Worm (Caenorhabditis elegans) whole organism, mixed stage, embryonic: ENCODE data around the gene msp-77.
"Not testable (repeated sequence)": the region's sequence is repeated elsewhere in the genome, so short reads cannot be mapped to it uniquely, and the experiment has no call there.

Experiments used
- M03D4.4 ChIP-seq: sonication (generic microtip); optimal IDR thresholded peaks from 2 replicates; lab custom pipeline; 2017; ENCODE audit warnings: mild to moderate bottlenecking, missing genetic modification characterization, missing compliant biosample characterization
- bed-3 ChIP-seq: fragments of 200-800 bp; sonication (Bioruptor generic); optimal IDR thresholded peaks from 3 replicates; lab custom pipeline; 2018; ENCODE audit warnings: mild to moderate bottlenecking, missing genetic modification characterization, moderate library complexity, missing compliant biosample characterization
- blmp-1 ChIP-seq: fragments of 150-350 bp; optimal IDR thresholded peaks from 2 replicates; lab custom pipeline; 2014; ENCODE audit warnings: missing biosample characterization, missing genetic modification characterization
- ceh-83 ChIP-seq: fragments of 200-800 bp; sonication (Bioruptor generic); optimal IDR thresholded peaks from 2 replicates; lab custom pipeline; 2018; ENCODE audit warnings: mild to moderate bottlenecking, missing genetic modification characterization, missing compliant biosample characterization
- ces-1 ChIP-seq: fragments of 150-350 bp; optimal IDR thresholded peaks from 2 replicates; lab custom pipeline; 2014; ENCODE audit warnings: missing biosample characterization, missing genetic modification reagents, missing genetic modification characterization
- cnd-1 ChIP-seq: fragments of 200-800 bp; sonication (Bioruptor generic); optimal IDR thresholded peaks from 2 replicates; lab custom pipeline; 2018; ENCODE audit warnings: mild to moderate bottlenecking, missing genetic modification characterization, missing compliant biosample characterization
- elt-1 ChIP-seq: sonication (generic microtip); optimal IDR thresholded peaks from 2 replicates; lab custom pipeline; 2017; ENCODE audit warnings: missing genetic modification characterization, mild to moderate bottlenecking, missing compliant biosample characterization, antibody characterized with exemption, moderate library complexity, borderline replicate concordance; ENCODE audit not compliant: insufficient read depth
- elt-3 ChIP-seq: fragments of 150-350 bp; optimal IDR thresholded peaks from 2 replicates; lab custom pipeline; 2014; ENCODE audit warnings: missing biosample characterization, missing genetic modification characterization
- lin-13 ChIP-seq: fragments of 150-350 bp; optimal IDR thresholded peaks from 2 replicates; lab custom pipeline; 2014; ENCODE audit warnings: missing biosample characterization, missing genetic modification characterization
- lin-32 ChIP-seq: fragments of 200-800 bp; sonication (Bioruptor generic); optimal IDR thresholded peaks from 2 replicates; lab custom pipeline; 2018; ENCODE audit warnings: mild to moderate bottlenecking, missing genetic modification characterization, missing compliant biosample characterization
- lsy-2 ChIP-seq: fragments of 150-350 bp; optimal IDR thresholded peaks from 2 replicates; lab custom pipeline; 2014; ENCODE audit warnings: missing biosample characterization, missing genetic modification characterization
- mab-5 ChIP-seq: fragments of 150-350 bp; optimal IDR thresholded peaks from 2 replicates; lab custom pipeline; 2014; ENCODE audit warnings: missing biosample characterization, missing genetic modification characterization
- mep-1 ChIP-seq: fragments of 150-350 bp; optimal IDR thresholded peaks from 2 replicates; lab custom pipeline; 2017; ENCODE audit warnings: missing biosample characterization, missing genetic modification reagents, missing genetic modification characterization, inconsistent platforms
- mls-2 ChIP-seq: sonication (generic microtip); optimal IDR thresholded peaks from 2 replicates; lab custom pipeline; 2016; ENCODE audit warnings: mild to moderate bottlenecking, missing genetic modification characterization, moderate library complexity, missing compliant biosample characterization
- nhr-12 ChIP-seq: fragments of 150-350 bp; optimal IDR thresholded peaks from 2 replicates; lab custom pipeline; 2014; ENCODE audit warnings: missing biosample characterization, missing genetic modification characterization
- nhr-2 ChIP-seq: fragments of 150-350 bp; optimal IDR thresholded peaks from 2 replicates; lab custom pipeline; 2014; ENCODE audit warnings: missing biosample characterization, missing genetic modification characterization
- nhr-237 ChIP-seq: fragments of 150-350 bp; optimal IDR thresholded peaks from 2 replicates; lab custom pipeline; 2014; ENCODE audit warnings: missing biosample characterization, missing genetic modification characterization
- nhr-28 ChIP-seq: fragments of 150-350 bp; optimal IDR thresholded peaks from 2 replicates; lab custom pipeline; 2014; ENCODE audit warnings: missing biosample characterization, missing genetic modification characterization
- nhr-76 ChIP-seq: sonication (generic microtip); optimal IDR thresholded peaks from 2 replicates; lab custom pipeline; 2017; ENCODE audit warnings: missing biosample characterization, missing genetic modification characterization
- pha-4 ChIP-seq: fragments of 150-350 bp; optimal IDR thresholded peaks from 2 replicates; lab custom pipeline; 2018; ENCODE audit warnings: missing biosample characterization, missing genetic modification reagents, missing genetic modification characterization
- sem-2 ChIP-seq: fragments of 200-800 bp; sonication (Bioruptor generic); optimal IDR thresholded peaks from 2 replicates; lab custom pipeline; 2018; ENCODE audit warnings: mild to moderate bottlenecking, missing genetic modification characterization, missing compliant biosample characterization
- snpc-4 ChIP-seq: fragments of 150-350 bp; optimal IDR thresholded peaks from 2 replicates; lab custom pipeline; 2014; ENCODE audit warnings: missing biosample characterization, missing genetic modification characterization
- sptf-1 ChIP-seq: sonication (generic microtip); optimal IDR thresholded peaks from 2 replicates; lab custom pipeline; 2017; ENCODE audit warnings: mild to moderate bottlenecking, missing genetic modification characterization, moderate library complexity, missing compliant biosample characterization
- unc-120 ChIP-seq: sonication (generic microtip); optimal IDR thresholded peaks from 2 replicates; lab custom pipeline; 2017; ENCODE audit warnings: missing genetic modification characterization, missing compliant biosample characterization; ENCODE audit not compliant: poor library complexity, severe bottlenecking
- unc-39 ChIP-seq: fragments of 150-350 bp; optimal IDR thresholded peaks from 2 replicates; lab custom pipeline; 2014; ENCODE audit warnings: missing biosample characterization, missing genetic modification characterization
- unc-62 ChIP-seq: fragments of 150-350 bp; optimal IDR thresholded peaks from 2 replicates; lab custom pipeline; 2014; ENCODE audit warnings: missing biosample characterization, missing genetic modification reagents, missing genetic modification characterization
- zip-8 ChIP-seq: fragments of 150-350 bp; optimal IDR thresholded peaks from 2 replicates; lab custom pipeline; 2014; ENCODE audit warnings: missing biosample characterization, missing genetic modification characterization
- ztf-11 ChIP-seq: fragments of 150-350 bp; optimal IDR thresholded peaks from 2 replicates; lab custom pipeline; 2014; ENCODE audit warnings: missing biosample characterization, missing genetic modification characterization

The msp-77 gene

DNA sequence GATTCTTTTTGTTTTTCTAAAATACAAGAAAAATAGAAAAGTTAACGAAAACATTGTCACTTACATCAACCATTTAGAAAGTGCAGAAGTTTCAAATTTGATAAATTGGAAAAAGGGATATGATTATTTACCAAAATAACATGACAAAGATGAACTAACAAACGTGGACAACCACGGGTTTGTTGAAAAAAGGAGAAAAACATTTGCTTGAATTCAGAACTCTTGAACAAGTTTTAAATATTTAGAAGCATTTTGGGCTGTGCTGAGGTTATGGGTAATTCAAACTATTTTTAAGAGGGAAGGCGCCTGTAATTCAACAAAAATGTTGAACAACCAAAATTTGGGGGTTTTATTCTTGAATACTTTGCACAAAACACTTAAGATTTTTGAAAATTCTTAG is 4.6 kb upstream of the msp-77 start, which contains the start of gene ttbk-3:
Gene ttbk-3, minus strand, starts transcription at position 101 of the 400 bp plus-strand sequence.
- TF ChIP-seq blmp-1 (tag; lab: Kevin White, UChicago) (no peak), sem-2 (GFP tag; lab: Kevin White, UChicago) (no peak), unc-62 (GFP tag; lab: Kevin White, UChicago) (no peak), mab-5 (no peak), unc-39 (tag; lab: Kevin White, UChicago) (no peak), nhr-237 (tag; lab: Kevin White, UChicago) (no peak)

DNA sequence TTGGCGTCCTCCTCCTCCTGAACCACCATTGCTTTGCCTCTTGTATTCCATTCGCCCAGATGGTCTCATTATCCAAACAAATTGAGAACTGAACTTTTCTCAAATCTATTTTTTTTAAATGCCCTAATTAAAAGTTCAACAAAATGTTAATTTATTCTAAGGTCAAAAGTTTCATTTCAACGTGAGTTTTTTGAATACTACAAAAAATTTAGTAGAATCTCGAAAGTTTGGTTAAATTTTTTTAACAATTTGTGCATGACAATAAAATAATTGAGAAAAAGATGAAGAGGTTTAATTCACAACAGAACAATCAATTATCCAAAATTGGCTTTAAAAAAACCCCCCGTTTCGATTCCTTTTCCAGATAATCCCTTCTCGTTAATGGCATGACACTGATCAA is 2.5 kb upstream of the msp-77 start, which contains the start of gene F32B6.4:
Gene F32B6.4, minus strand, starts transcription at position 101 of the 400 bp plus-strand sequence.
- TF ChIP-seq zip-8 (tag; lab: Kevin White, UChicago), result no peak
- no peak for TF ChIP-seq sptf-1
- TF ChIP-seq ces-1 (GFP tag; lab: Kevin White, UChicago), result no peak
- no peak for TF ChIP-seq nhr-28 (tag; lab: Kevin White, UChicago)

- not testable (repeated sequence) for TF ChIP-seq unc-62 (GFP tag; lab: Kevin White, UChicago); nhr-237 (tag; lab: Kevin White, UChicago); nhr-12
- TF ChIP-seq, all 35 proteins: peak for 0; not testable (repeated sequence) for 35
These were observed 782 bp upstream of the msp-77 start, which contains the start of gene sss-1 for ce11 chrIV:9893649-9894048. Gene sss-1, minus strand, starts transcription at chrIV:9893749.

- TF ChIP-seq lin-32 (GFP tag; lab: Kevin White, UChicago) (no peak), elt-3 (tag; lab: Kevin White, UChicago) (no peak), cnd-1 (tag; lab: Kevin White, UChicago) (no peak), sem-2 (GFP tag; lab: Kevin White, UChicago) (no peak), ztf-11 (tag; lab: Kevin White, UChicago) (no peak), M03D4.4 (tag; lab: Kevin White, UChicago) (no peak), blmp-1 (tag; lab: Kevin White, UChicago) (no peak)
These were observed 657 bp downstream of the msp-77 start, which contains the start of gene ssp-32 for ce11 chrIV:9895088-9895487. Gene ssp-32, plus strand, starts transcription at chrIV:9895388.

- TF ChIP-seq sem-2 (GFP tag; lab: Kevin White, UChicago), result no peak
- TF ChIP-seq nhr-2 (tag; lab: Kevin White, UChicago), result no peak
- no peak for TF ChIP-seq snpc-4
- no peak for TF ChIP-seq blmp-1 (tag; lab: Kevin White, UChicago)
- no peak for TF ChIP-seq mls-2
- no peak for TF ChIP-seq nhr-12
- TF ChIP-seq lin-32 (GFP tag; lab: Kevin White, UChicago), result no peak
- TF ChIP-seq unc-120 (tag; lab: Kevin White, UChicago), result no peak
- no peak for TF ChIP-seq nhr-237 (tag; lab: Kevin White, UChicago)
These were observed 4.3 kb downstream of the msp-77 start, which contains the start of gene tbc-3 for ce11 chrIV:9898712-9899111. Gene tbc-3, plus strand, starts transcription at chrIV:9899012.

DNA sequence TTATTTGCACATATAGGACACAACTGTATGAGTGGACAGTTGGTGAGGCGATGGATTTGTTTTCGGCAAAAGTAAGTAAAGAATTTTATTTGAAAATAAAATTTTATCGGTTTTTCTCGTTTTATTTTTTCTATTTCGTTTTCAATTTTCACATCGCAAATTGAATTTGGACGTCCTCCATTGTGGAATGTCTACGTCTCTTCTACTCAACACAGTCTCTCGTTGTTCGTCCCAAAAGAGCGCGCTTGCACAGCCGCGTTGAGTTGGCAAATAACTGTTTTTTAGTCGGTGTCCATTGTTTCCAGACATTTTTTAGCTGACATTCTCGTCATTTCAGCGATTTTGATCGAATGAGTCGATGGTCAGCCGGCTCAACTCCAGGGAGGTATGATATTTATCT is 4.8 kb downstream of the msp-77 start:
- TF ChIP-seq unc-120 (tag; lab: Kevin White, UChicago) (peak; percentile 3), pha-4 (tag; lab: Kevin White, UChicago) (no peak), nhr-28 (tag; lab: Kevin White, UChicago) (no peak), ces-1 (GFP tag; lab: Kevin White, UChicago) (peak; percentile 93), nhr-76 (tag; lab: Kevin White, UChicago) (no peak), mls-2 (no peak), lin-13 (no peak)

- TF ChIP-seq ces-1 (GFP tag; lab: Kevin White, UChicago) (no peak), mep-1 (tag; lab: Kevin White, UChicago) (no peak), unc-62 (GFP tag; lab: Kevin White, UChicago) (no peak), unc-39 (tag; lab: Kevin White, UChicago) (no peak), zip-8 (tag; lab: Kevin White, UChicago) (no peak), M03D4.4 (tag; lab: Kevin White, UChicago) (no peak), ceh-83 (GFP tag; lab: Kevin White, UChicago) (no peak), nhr-12 (no peak), ztf-11 (tag; lab: Kevin White, UChicago) (no peak), elt-1 (tag; lab: Kevin White, UChicago) (no peak), cnd-1 (tag; lab: Kevin White, UChicago) (no peak), nhr-28 (tag; lab: Kevin White, UChicago) (no peak), mls-2 (no peak), sptf-1 (no peak), bed-3 (GFP tag; lab: Kevin White, UChicago) (no peak), snpc-4 (no peak), pha-4 (tag; lab: Kevin White, UChicago) (no peak), lsy-2 (tag; lab: Kevin White, UChicago) (no peak)
These were observed 9.2 kb downstream of the msp-77 start, which contains the start of gene best-13 for ce11 chrIV:9903608-9904007. Gene best-13, plus strand, starts transcription at chrIV:9903908.
